Worm (Caenorhabditis elegans) whole organism, L4 larva: Measurements from ENCODE around the gene C34B4.3.

Experiments
- D1046.2 ChIP-seq: fragments of 200-800 bp; sonication (Bioruptor generic); IDR thresholded peaks from 2 replicates; pipeline ENCODE4 v1.3.6; 2022; ENCODE audit warnings: missing genetic modification characterization, missing compliant biosample characterization
- F37D6.2 ChIP-seq: sonication (generic microtip); optimal IDR thresholded peaks from 2 replicates; lab custom pipeline; 2016; ENCODE audit warnings: mild to moderate bottlenecking, missing genetic modification characterization, missing compliant biosample characterization
- F49E8.2 ChIP-seq: sonication (generic microtip); optimal IDR thresholded peaks from 2 replicates; lab custom pipeline; 2016; ENCODE audit warnings: missing compliant biosample characterization, mild to moderate bottlenecking, missing genetic modification characterization, borderline replicate concordance
- T20F7.1 ChIP-seq: fragments of 200-800 bp; sonication (Bioruptor generic); optimal IDR thresholded peaks from 2 replicates; lab custom pipeline; 2018; ENCODE audit warnings: mild to moderate bottlenecking, missing genetic modification characterization, missing compliant biosample characterization
- T26A8.4 ChIP-seq: fragments of 200-800 bp; sonication (Bioruptor generic); IDR thresholded peaks from 2 replicates; pipeline ENCODE4 v1.3.6; 2022; ENCODE audit warnings: missing genetic modification characterization, missing compliant biosample characterization
- Y105C5A.15 ChIP-seq: fragments of 200-800 bp; sonication (Bioruptor generic); IDR thresholded peaks from 2 replicates; pipeline ENCODE4 v1.3.6; 2022; ENCODE audit warnings: missing genetic modification characterization, missing compliant biosample characterization
- ZK337.2 ChIP-seq: fragments of 200-800 bp; sonication (Bioruptor generic); IDR thresholded peaks from 2 replicates; pipeline ENCODE4 v1.3.6; 2022; ENCODE audit warnings: missing genetic modification reagents, missing genetic modification characterization, missing compliant biosample characterization
- ZK546.5 ChIP-seq, 2 experiments: sonication (generic microtip); optimal IDR thresholded peaks; 2 replicates each; lab custom pipeline; 2017; ENCODE audit warnings: missing biosample characterization in 2 of 2, missing genetic modification characterization in 2 of 2
- arid-1 ChIP-seq: fragments of 200-800 bp; sonication (Bioruptor generic); conservative IDR thresholded peaks from 2 replicates; pipeline ENCODE4 v1.3.6; 2022; ENCODE audit warnings: missing genetic modification reagents, missing genetic modification characterization, missing compliant biosample characterization
- attf-4 ChIP-seq: sonication (generic microtip); optimal IDR thresholded peaks from 3 replicates; lab custom pipeline; 2017; ENCODE audit warnings: missing biosample characterization, missing genetic modification characterization
- ceh-28 ChIP-seq: fragments of 150-350 bp; optimal IDR thresholded peaks from 2 replicates; lab custom pipeline; 2014; ENCODE audit warnings: missing biosample characterization, missing genetic modification reagents, missing genetic modification characterization
- ceh-32 ChIP-seq: sonication (generic microtip); optimal IDR thresholded peaks from 2 replicates; lab custom pipeline; 2016; ENCODE audit warnings: mild to moderate bottlenecking, missing genetic modification characterization, missing compliant biosample characterization; ENCODE audit not compliant: poor library complexity
- ceh-44 ChIP-seq: fragments of 200-800 bp; sonication (Bioruptor generic); IDR thresholded peaks from 2 replicates; pipeline ENCODE4 v1.3.6; 2022; ENCODE audit warnings: missing genetic modification reagents, missing genetic modification characterization, missing compliant biosample characterization
- ceh-82 ChIP-seq: sonication (generic microtip); optimal IDR thresholded peaks from 2 replicates; lab custom pipeline; 2017; ENCODE audit warnings: missing biosample characterization, missing genetic modification characterization
- cey-2 ChIP-seq: sonication (generic microtip); optimal IDR thresholded peaks from 3 replicates; lab custom pipeline; 2017; ENCODE audit warnings: missing genetic modification characterization, mild to moderate bottlenecking, missing compliant biosample characterization, antibody characterized with exemption, borderline replicate concordance; ENCODE audit not compliant: insufficient read depth
- daf-12 ChIP-seq: fragments of 150-350 bp; optimal IDR thresholded peaks from 2 replicates; lab custom pipeline; 2014; ENCODE audit warnings: missing biosample characterization, missing genetic modification reagents, missing genetic modification characterization
- daf-16 ChIP-seq, 3 experiments: sonication (generic microtip); optimal IDR thresholded peaks; 2 replicates each; lab custom pipeline; 2016 to 2017; ENCODE audit warnings: missing genetic modification characterization in 3 of 3, missing genetic modification reagents in 3 of 3, mild to moderate bottlenecking in 2 of 3, missing compliant biosample characterization in 2 of 3, missing biosample characterization in 1 of 3, moderate library complexity in 1 of 3
- daf-8 ChIP-seq: fragments of 200-800 bp; sonication (Bioruptor generic); IDR thresholded peaks from 2 replicates; pipeline ENCODE4 v1.3.6; 2022; ENCODE audit warnings: missing genetic modification characterization, missing compliant biosample characterization
- dmd-9 ChIP-seq: fragments of 200-800 bp; sonication (Bioruptor generic); IDR thresholded peaks from 2 replicates; pipeline ENCODE4 v1.3.6; 2022; ENCODE audit warnings: missing genetic modification reagents, missing genetic modification characterization, missing compliant biosample characterization
- duxl-1 ChIP-seq: sonication (generic microtip); optimal IDR thresholded peaks from 2 replicates; lab custom pipeline; 2016; ENCODE audit warnings: mild to moderate bottlenecking, missing genetic modification characterization, moderate library complexity, missing compliant biosample characterization; ENCODE audit not compliant: poor library complexity
- dve-1 ChIP-seq: sonication (generic microtip); optimal IDR thresholded peaks from 2 replicates; lab custom pipeline; 2017; ENCODE audit warnings: antibody characterized with exemption, mild to moderate bottlenecking, missing genetic modification characterization, missing compliant biosample characterization; ENCODE audit not compliant: insufficient read depth
- egl-27 ChIP-seq: sonication (generic microtip); optimal IDR thresholded peaks from 3 replicates; lab custom pipeline; 2017; ENCODE audit warnings: missing biosample characterization, missing genetic modification reagents, missing genetic modification characterization
- fos-1 ChIP-seq: fragments of 150-350 bp; optimal IDR thresholded peaks from 2 replicates; lab custom pipeline; 2014; ENCODE audit warnings: missing biosample characterization, missing genetic modification characterization
- gei-8 ChIP-seq: fragments of 200-800 bp; sonication (Bioruptor generic); optimal IDR thresholded peaks from 2 replicates; lab custom pipeline; 2018; ENCODE audit warnings: mild to moderate bottlenecking, missing genetic modification characterization, missing compliant biosample characterization
- hif-1 ChIP-seq, 2 experiments: sonication (generic microtip); optimal IDR thresholded peaks; 2 replicates each; lab custom pipeline; 2016 to 2017; ENCODE audit warnings: missing compliant biosample characterization in 2 of 2, missing genetic modification characterization in 2 of 2, missing genetic modification reagents in 2 of 2, missing genotype in 2 of 2, mild to moderate bottlenecking in 1 of 2
- hlh-30 ChIP-seq: sonication (generic microtip); optimal IDR thresholded peaks from 2 replicates; lab custom pipeline; 2017; ENCODE audit warnings: antibody characterized with exemption, mild to moderate bottlenecking, missing genetic modification characterization, missing compliant biosample characterization; ENCODE audit not compliant: insufficient read depth
- jun-1 ChIP-seq: fragments of 150-350 bp; optimal IDR thresholded peaks from 2 replicates; lab custom pipeline; 2014; ENCODE audit warnings: missing biosample characterization, missing genetic modification reagents, missing genetic modification characterization
- lin-1 ChIP-seq: fragments of 200-800 bp; sonication (Bioruptor generic); IDR thresholded peaks from 2 replicates; pipeline ENCODE4 v1.3.6; 2022; ENCODE audit warnings: missing genetic modification reagents, missing genetic modification characterization, missing compliant biosample characterization
- lin-13 ChIP-seq: fragments of 150-350 bp; optimal IDR thresholded peaks from 2 replicates; lab custom pipeline; 2014; ENCODE audit warnings: missing biosample characterization, missing genetic modification reagents, missing genetic modification characterization
- lin-15B ChIP-seq: fragments of 150-350 bp; sonication (generic microtip); optimal IDR thresholded peaks from 3 replicates; lab custom pipeline; 2014; ENCODE audit warnings: missing biosample characterization, missing genetic modification characterization
- lin-29 ChIP-seq: fragments of 200-800 bp; sonication (Bioruptor generic); IDR thresholded peaks from 2 replicates; pipeline ENCODE4 v1.3.6; 2022; ENCODE audit warnings: missing genetic modification reagents, missing genetic modification characterization, missing compliant biosample characterization
- lin-38 ChIP-seq: fragments of 200-800 bp; sonication (Bioruptor generic); IDR thresholded peaks from 2 replicates; pipeline ENCODE4 v1.3.6; 2022; ENCODE audit warnings: missing genetic modification reagents, missing genetic modification characterization, missing compliant biosample characterization
- lin-39 ChIP-seq: fragments of 150-350 bp; optimal IDR thresholded peaks from 2 replicates; lab custom pipeline; 2014; ENCODE audit warnings: missing biosample characterization, missing genetic modification reagents, missing genetic modification characterization
- lir-3 ChIP-seq: sonication (generic microtip); optimal IDR thresholded peaks from 2 replicates; lab custom pipeline; 2016; ENCODE audit warnings: mild to moderate bottlenecking, missing genetic modification characterization, missing compliant biosample characterization
- mep-1 ChIP-seq: fragments of 150-350 bp; sonication (generic microtip); optimal IDR thresholded peaks from 3 replicates; lab custom pipeline; 2014; ENCODE audit warnings: missing biosample characterization, missing genetic modification characterization
- mxl-2 ChIP-seq: fragments of 200-800 bp; sonication (Bioruptor generic); conservative IDR thresholded peaks from 2 replicates; pipeline ENCODE4 v1.3.6; 2022; ENCODE audit warnings: missing genetic modification reagents, missing genetic modification characterization, missing compliant biosample characterization
- nhr-10 ChIP-seq: fragments of 150-350 bp; optimal IDR thresholded peaks from 2 replicates; lab custom pipeline; 2014; ENCODE audit warnings: missing biosample characterization, missing genetic modification characterization
- nhr-237 ChIP-seq: sonication (generic microtip); optimal IDR thresholded peaks from 2 replicates; lab custom pipeline; 2017; ENCODE audit warnings: missing biosample characterization, missing genetic modification characterization
- nhr-28 ChIP-seq: fragments of 150-350 bp; optimal IDR thresholded peaks from 2 replicates; lab custom pipeline; 2014; ENCODE audit warnings: missing biosample characterization, missing genetic modification characterization
- nhr-48 ChIP-seq: sonication (generic microtip); optimal IDR thresholded peaks from 2 replicates; lab custom pipeline; 2016; ENCODE audit warnings: mild to moderate bottlenecking, missing genetic modification characterization, missing compliant biosample characterization
- nhr-76 ChIP-seq: fragments of 150-350 bp; optimal IDR thresholded peaks from 2 replicates; lab custom pipeline; 2014; ENCODE audit warnings: missing biosample characterization, missing genetic modification characterization
- pqm-1 ChIP-seq: sonication (generic microtip); optimal IDR thresholded peaks from 2 replicates; lab custom pipeline; 2017; ENCODE audit warnings: missing biosample characterization, missing genetic modification characterization
- rbr-2 ChIP-seq: sonication (generic microtip); optimal IDR thresholded peaks from 2 replicates; lab custom pipeline; 2016; ENCODE audit warnings: missing genotype, missing genetic modification characterization, missing compliant biosample characterization
- sdz-12 ChIP-seq: fragments of 200-800 bp; sonication (Bioruptor generic); optimal IDR thresholded peaks from 2 replicates; lab custom pipeline; 2018; ENCODE audit warnings: mild to moderate bottlenecking, missing genetic modification characterization, missing compliant biosample characterization
- set-16 ChIP-seq: fragments of 200-800 bp; sonication (Bioruptor generic); IDR thresholded peaks from 2 replicates; pipeline ENCODE4 v1.3.6; 2022; ENCODE audit warnings: missing genetic modification reagents, missing genetic modification characterization, missing compliant biosample characterization
- tra-1 ChIP-seq: fragments of 200-800 bp; sonication (Bioruptor generic); IDR thresholded peaks from 2 replicates; pipeline ENCODE4 v1.3.6; 2022; ENCODE audit warnings: missing genetic modification reagents, missing genetic modification characterization, missing compliant biosample characterization
- unc-39 ChIP-seq: sonication (generic microtip); optimal IDR thresholded peaks from 2 replicates; lab custom pipeline; 2017; ENCODE audit warnings: missing biosample characterization, missing genetic modification characterization
- zip-2 ChIP-seq: fragments of 150-350 bp; optimal IDR thresholded peaks from 2 replicates; lab custom pipeline; 2014; ENCODE audit warnings: missing biosample characterization, missing genetic modification characterization
- ztf-11 ChIP-seq: fragments of 150-350 bp; optimal IDR thresholded peaks from 2 replicates; lab custom pipeline; 2014; ENCODE audit warnings: missing biosample characterization, missing genetic modification characterization

C34B4.3 gene

DNA sequence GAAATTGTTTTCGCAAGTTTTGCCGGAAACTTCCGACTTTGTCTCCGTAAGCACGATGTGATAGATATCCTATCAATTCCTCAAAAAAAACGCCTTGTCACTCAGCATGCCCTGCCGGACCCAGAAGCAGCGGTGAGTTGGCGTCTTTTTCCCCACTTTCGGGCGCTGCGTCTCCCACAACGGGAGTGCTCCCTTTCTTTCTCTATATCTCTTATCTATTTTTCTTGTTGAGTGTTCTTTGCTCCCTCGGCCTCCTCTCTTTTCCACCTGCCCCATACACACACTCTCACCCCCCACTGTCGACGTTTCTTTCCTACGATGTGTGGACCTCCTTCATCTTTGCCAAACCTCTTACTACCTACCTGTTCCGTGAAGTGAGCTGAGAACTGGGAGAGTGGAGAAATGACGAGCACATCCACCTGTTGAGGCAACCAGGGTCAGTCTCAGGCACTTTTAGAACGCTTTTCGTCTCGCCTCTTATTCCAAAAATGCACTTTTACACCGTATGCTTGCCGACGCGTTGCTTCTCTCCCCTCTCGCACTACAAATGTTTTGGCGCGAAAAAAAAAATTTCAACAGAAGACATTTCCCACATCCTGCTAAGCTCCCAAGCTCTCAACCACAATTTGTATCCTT, 15.1 kb upstream of the C34B4.3 start (continued):
- peak; percentile 20 for TF ChIP-seq F37D6.2 (tag; lab: Kevin White, UChicago)
- no peak for TF ChIP-seq duxl-1
- TF ChIP-seq T26A8.4 (GFP tag; lab: Robert Waterston, UW) = peak; percentile 70; the same call in 1 of the 2 replicates
- no peak for TF ChIP-seq jun-1
- TF ChIP-seq sdz-12 (GFP tag; lab: Kevin White, UChicago) = no peak
- no peak for TF ChIP-seq attf-4 (tag; lab: Kevin White, UChicago)
- TF ChIP-seq ceh-82 (tag; lab: Kevin White, UChicago) = no peak
- no peak for TF ChIP-seq nhr-76 (tag; lab: Kevin White, UChicago)
- TF ChIP-seq mxl-2 (GFP tag; lab: Robert Waterston, UW) = no peak
- TF ChIP-seq egl-27 (tag; lab: Kevin White, UChicago) = no peak
- 0 out of 2 replicates have a peak, but pooled peaks have one; percentile 47 for TF ChIP-seq Y105C5A.15 (GFP tag; lab: Robert Waterston, UW)
- TF ChIP-seq lir-3 (tag; lab: Kevin White, UChicago) = no peak
- no peak for TF ChIP-seq ztf-11
- TF ChIP-seq lin-1 (GFP tag; lab: Robert Waterston, UW) = peak; percentile 70; the same call in 1 of the 2 replicates
- no peak for TF ChIP-seq lin-15B
- peak; percentile 57 for TF ChIP-seq nhr-28 (tag; lab: Kevin White, UChicago)
- TF ChIP-seq ZK337.2 (GFP tag; lab: Robert Waterston, UW) = no peak
- TF ChIP-seq tra-1 (GFP tag; lab: Robert Waterston, UW) = peak; percentile 73
- no peak for TF ChIP-seq zip-2
- no peak for TF ChIP-seq gei-8
- no peak for TF ChIP-seq ceh-32 (tag; lab: Kevin White, UChicago)
- TF ChIP-seq dve-1 = peak; percentile 45
- TF ChIP-seq arid-1 = no peak
- no peak for TF ChIP-seq daf-12

DNA sequence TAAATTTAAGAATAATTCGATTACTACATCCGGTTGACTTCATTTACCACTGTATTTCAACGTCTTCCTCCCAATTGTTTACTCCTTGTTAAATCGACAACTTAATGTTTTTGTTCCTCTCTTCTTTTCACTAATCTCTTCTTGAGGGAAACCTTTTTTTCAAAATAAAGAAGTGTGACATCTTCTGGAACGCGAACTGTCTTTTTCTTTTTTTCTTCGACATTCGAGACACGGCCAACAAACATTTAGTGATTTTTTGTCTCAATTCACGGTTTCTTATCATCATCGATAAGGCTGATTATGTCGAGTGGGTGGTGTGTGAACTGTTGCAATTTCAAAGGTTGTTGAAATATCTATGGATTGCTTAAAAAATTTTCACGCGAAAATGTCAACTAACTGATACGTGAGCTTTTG, 14.3 kb upstream of the C34B4.3 start:
- TF ChIP-seq lin-13 (GFP tag; lab: Kevin White, UChicago) (no peak), sdz-12 (GFP tag; lab: Kevin White, UChicago) (no peak), daf-16 (GFP tag; optimal IDR thresholded peaks at IDR 0.05; lab: Kevin White, UChicago) (no peak), daf-16 (tag; optimal IDR thresholded peaks at IDR 0.05; lab: Kevin White, UChicago) (peak; percentile 77), set-16 (no peak), ceh-44 (no peak), ceh-28 (no peak), F49E8.2 (tag; lab: Kevin White, UChicago) (no peak), pqm-1 (peak; percentile 54), gei-8 (no peak), fos-1 (tag; lab: Kevin White, UChicago) (no peak), hlh-30 (tag; lab: Kevin White, UChicago) (peak; percentile 42), nhr-28 (tag; lab: Kevin White, UChicago) (peak; percentile 71), nhr-237 (no peak), rbr-2 (tag; lab: Kevin White, UChicago) (no peak), tra-1 (GFP tag; lab: Robert Waterston, UW) (peak; percentile 69; the same call in 1 of the 2 replicates), lin-39 (tag; lab: Kevin White, UChicago) (no peak), mep-1 (tag; lab: Kevin White, UChicago) (peak; percentile 35), ZK546.5 (tag; optimal IDR thresholded peaks at IDR 0.05; lab: Kevin White, UChicago) (no peak), nhr-10 (tag; lab: Kevin White, UChicago) (peak; percentile 7), lin-29 (GFP tag; lab: Robert Waterston, UW) (no peak), cey-2 (tag; lab: Kevin White, UChicago) (peak; percentile 79), dmd-9 (GFP tag; lab: Robert Waterston, UW) (no peak), T20F7.1 (GFP tag; lab: Kevin White, UChicago) (peak; percentile 25), lin-38 (GFP tag; lab: Robert Waterston, UW) (no peak), attf-4 (tag; lab: Kevin White, UChicago) (no peak), daf-8 (GFP tag; lab: Robert Waterston, UW) (no peak), lin-15B (no peak), D1046.2 (no peak), hif-1 (tag; optimal IDR thresholded peaks at IDR 0.05; lab: Kevin White, UChicago) (no peak), unc-39 (no peak), nhr-76 (tag; lab: Kevin White, UChicago) (no peak), nhr-48 (tag; lab: Kevin White, UChicago) (no peak)
